Worm (Caenorhabditis elegans) whole organism, young adult: ENCODE measurements around the gene rmd-1.

Source experiments
- Y95B8A.8 ChIP-seq: fragments of 200-800 bp; sonication (Bioruptor generic); IDR thresholded peaks from 2 replicates; pipeline ENCODE4 v1.3.6; 2022; ENCODE audit warnings: missing genetic modification reagents, missing genetic modification characterization, missing compliant biosample characterization
- ama-1 ChIP-seq, 3 experiments: fragments of 150-350 bp in 1 of 3; sonication (generic microtip) in 2 of 3; optimal IDR thresholded peaks; 2 replicates each; lab custom pipeline; 2014 to 2018; ENCODE audit warnings: missing biosample characterization in 2 of 3, missing genetic modification characterization in 2 of 3, missing genetic modification reagents in 2 of 3
- dox-1 ChIP-seq: fragments of 200-800 bp; sonication (Bioruptor generic); IDR thresholded peaks from 2 replicates; pipeline ENCODE4 v1.3.6; 2022; ENCODE audit warnings: missing genetic modification reagents, missing genetic modification characterization, missing compliant biosample characterization
- hlh-26 ChIP-seq: fragments of 200-800 bp; sonication (Bioruptor generic); conservative IDR thresholded peaks from 2 replicates; pipeline ENCODE4 v1.3.6; 2022; ENCODE audit warnings: missing genetic modification reagents, missing genetic modification characterization, missing compliant biosample characterization
- unc-62 ChIP-seq: fragments of 150-350 bp; optimal IDR thresholded peaks from 2 replicates; lab custom pipeline; 2014; ENCODE audit warnings: missing biosample characterization, missing genetic modification reagents, missing genetic modification characterization
- ztf-22 ChIP-seq: fragments of 200-800 bp; sonication (Bioruptor generic); optimal IDR thresholded peaks from 2 replicates; lab custom pipeline; 2018; ENCODE audit warnings: mild to moderate bottlenecking, missing genetic modification characterization, moderate library complexity, missing compliant biosample characterization
- ztf-25 ChIP-seq: fragments of 200-800 bp; sonication (Bioruptor generic); IDR thresholded peaks from 2 replicates; pipeline ENCODE4 v1.3.6; 2022; ENCODE audit warnings: missing genetic modification reagents, missing genetic modification characterization, missing compliant biosample characterization

ce11 chrIII:9796448-9796847, 37.6 kb downstream of the rmd-1 start, which contains the start of gene srxa-10:
- no peak for TF ChIP-seq ama-1 (optimal IDR thresholded peaks at IDR 0.05; lab: Kevin White, UChicago)
- no peak for TF ChIP-seq ama-1 (GFP tag; optimal IDR thresholded peaks at IDR 0.05; lab: Kevin White, UChicago)
- TF ChIP-seq ztf-25 (GFP tag; lab: Robert Waterston, UW), result no peak
- no peak for TF ChIP-seq dox-1 (GFP tag; lab: Robert Waterston, UW)
- TF ChIP-seq hlh-26 (GFP tag; lab: Robert Waterston, UW), result no peak
- no peak for TF ChIP-seq unc-62 (GFP tag; lab: Kevin White, UChicago)
- no peak for TF ChIP-seq Y95B8A.8 (GFP tag; lab: Robert Waterston, UW)
- no peak for TF ChIP-seq ztf-22 (GFP tag; lab: Kevin White, UChicago)
